Worm (Caenorhabditis elegans): ENCODE measurements around the gene T04C12.9.

DNA sequence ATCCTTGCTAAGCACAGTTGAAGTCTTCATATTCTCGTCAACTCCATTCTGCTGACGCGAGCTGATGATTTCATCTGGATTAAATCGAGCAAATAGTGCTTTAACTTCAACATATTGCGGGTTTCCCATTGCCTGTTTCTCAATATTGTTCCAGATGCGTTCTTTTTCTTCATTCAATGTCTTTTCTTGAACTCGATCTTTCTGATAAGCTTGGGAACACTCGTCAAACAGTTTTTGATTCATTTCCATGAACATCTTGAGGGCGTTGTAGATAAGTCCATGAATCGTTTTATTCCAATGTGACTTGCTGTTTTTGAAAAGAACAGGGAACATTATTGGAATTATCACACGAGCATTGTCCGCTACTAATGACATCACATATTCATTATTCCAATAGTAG lies 35.3 kb downstream of the T04C12.9 start:
- TF ChIP-seq tbx-2 (tag; optimal IDR thresholded peaks at IDR 0.05): no peak
- no peak for TF ChIP-seq dpl-1 (GFP tag; optimal IDR thresholded peaks at IDR 0.05)
- TF ChIP-seq ztf-11 (tag; optimal IDR thresholded peaks at IDR 0.05): no peak
- no peak for TF ChIP-seq snpc-4 (tag; optimal IDR thresholded peaks at IDR 0.05)
- TF ChIP-seq lin-14 (GFP tag; optimal IDR thresholded peaks at IDR 0.05): no peak
- no peak for TF ChIP-seq lin-15B (tag; optimal IDR thresholded peaks at IDR 0.05)
- no peak for TF ChIP-seq nhr-84 (tag; optimal IDR thresholded peaks at IDR 0.05)
- no peak for TF ChIP-seq pax-3 (tag; optimal IDR thresholded peaks at IDR 0.05)
- TF ChIP-seq nhr-77 (tag; optimal IDR thresholded peaks at IDR 0.05): no peak
- TF ChIP-seq unc-98 (GFP tag; IDR thresholded peaks at IDR 0.05): no peak

Data from whole organism, L1 larva.